Worm (Caenorhabditis elegans) whole organism, L2 larva: ENCODE results near the gene K04F1.8.

Experiments
- C34F6.9 ChIP-seq: fragments of 150-350 bp; optimal IDR thresholded peaks from 2 replicates; lab custom pipeline; 2014; ENCODE audit warnings: missing biosample characterization, missing genetic modification characterization
- aly-2 ChIP-seq: fragments of 150-350 bp; optimal IDR thresholded peaks from 2 replicates; lab custom pipeline; 2014; ENCODE audit warnings: missing biosample characterization, missing genetic modification characterization
- egl-27 ChIP-seq: sonication (generic microtip); optimal IDR thresholded peaks from 3 replicates; lab custom pipeline; 2017; ENCODE audit warnings: missing biosample characterization, missing genetic modification reagents, missing genetic modification characterization
- elt-3 ChIP-seq: sonication (generic microtip); optimal IDR thresholded peaks from 2 replicates; lab custom pipeline; 2017; ENCODE audit warnings: missing biosample characterization, missing genetic modification characterization
- lin-11 ChIP-seq: fragments of 150-350 bp; sonication (generic microtip); optimal IDR thresholded peaks from 2 replicates; lab custom pipeline; 2014; ENCODE audit warnings: missing biosample characterization, missing genetic modification characterization, inconsistent platforms, mixed read lengths
- nhr-11 ChIP-seq: fragments of 150-350 bp; optimal IDR thresholded peaks from 2 replicates; lab custom pipeline; 2014; ENCODE audit warnings: missing biosample characterization, missing genetic modification characterization
- nhr-6 ChIP-seq: fragments of 150-350 bp; optimal IDR thresholded peaks from 2 replicates; lab custom pipeline; 2014; ENCODE audit warnings: missing biosample characterization, missing genetic modification characterization
- skn-1 ChIP-seq: sonication (generic microtip); optimal IDR thresholded peaks from 2 replicates; lab custom pipeline; 2017; ENCODE audit warnings: missing biosample characterization, missing genetic modification characterization
- unc-62 ChIP-seq: fragments of 150-350 bp; optimal IDR thresholded peaks from 2 replicates; lab custom pipeline; 2014; ENCODE audit warnings: missing biosample characterization, missing genetic modification reagents, missing genetic modification characterization
- ztf-11 ChIP-seq: sonication (generic microtip); optimal IDR thresholded peaks from 2 replicates; lab custom pipeline; 2017; ENCODE audit warnings: missing biosample characterization, missing genetic modification characterization

- TF ChIP-seq nhr-11 (tag; lab: Kevin White, UChicago) (no peak), unc-62 (GFP tag; lab: Kevin White, UChicago) (no peak), egl-27 (no peak), ztf-11 (tag; lab: Kevin White, UChicago) (no peak), elt-3 (tag; lab: Kevin White, UChicago) (no peak), skn-1 (tag; lab: Kevin White, UChicago) (no peak), C34F6.9 (tag; lab: Kevin White, UChicago) (no peak), aly-2 (tag; lab: Kevin White, UChicago) (no peak), nhr-6 (tag; lab: Kevin White, UChicago) (no peak), lin-11 (no peak)
Observed at ce11 chrV:1642768-1643167, 24.2 kb upstream of the K04F1.8 start.
